Worm (Caenorhabditis elegans): ENCODE data around the gene W08E12.9.
"Not testable (repeated sequence)": the region's sequence is repeated elsewhere in the genome, so short reads cannot be mapped to it uniquely, and the experiment has no call there.

The W08E12.9 gene

ce11 chrIV:3307463-3307862 is at the start of gene W08E12.9:
W08E12.9 (minus strand) TSS chrIV:3307563.
- no peak for TF ChIP-seq unc-62 (GFP tag; optimal IDR thresholded peaks at IDR 0.05)

- no peak for TF ChIP-seq unc-62 (GFP tag; optimal IDR thresholded peaks at IDR 0.05)
Observed at ce11 chrIV:3354757-3355156, 47.4 kb upstream of the W08E12.9 start, which contains the start of gene F42A6.1. F42A6.1 (plus strand) TSS chrIV:3355057.

ce11 chrIV:3352019-3352418 is 44.7 kb upstream of the W08E12.9 start:
- TF ChIP-seq unc-62 (GFP tag; optimal IDR thresholded peaks at IDR 0.05): no peak

- no peak for TF ChIP-seq unc-62 (GFP tag; optimal IDR thresholded peaks at IDR 0.05)
Observed at ce11 chrIV:3349977-3350580, 42.7 kb upstream of the W08E12.9 start, which contains the start of gene elks-1. elks-1 (minus strand) TSS chrIV:3350027.

ce11 chrIV:3348334-3348733 is 41.0 kb upstream of the W08E12.9 start:
- no peak for TF ChIP-seq unc-62 (GFP tag; optimal IDR thresholded peaks at IDR 0.05)

- no peak for TF ChIP-seq unc-62 (GFP tag; optimal IDR thresholded peaks at IDR 0.05)
Observed at ce11 chrIV:3345484-3345883, 38.1 kb upstream of the W08E12.9 start.

- TF ChIP-seq unc-62 (GFP tag; optimal IDR thresholded peaks at IDR 0.05): no peak
Observed at ce11 chrIV:3341170-3341569, 33.8 kb upstream of the W08E12.9 start, which contains the start of gene F42A6.2. F42A6.2 (plus strand) TSS chrIV:3341470.

ce11 chrIV:3338676-3339075 is 31.3 kb upstream of the W08E12.9 start, which contains the start of gene hrpa-1:
hrpa-1 (minus strand) TSS chrIV:3338867.
- TF ChIP-seq unc-62 (GFP tag; optimal IDR thresholded peaks at IDR 0.05): no peak

ce11 chrIV:3338176-3338575 is 30.8 kb upstream of the W08E12.9 start:
- no peak for TF ChIP-seq unc-62 (GFP tag; optimal IDR thresholded peaks at IDR 0.05)

ce11 chrIV:3337275-3337674 is 29.9 kb upstream of the W08E12.9 start:
- TF ChIP-seq unc-62 (GFP tag; optimal IDR thresholded peaks at IDR 0.05): no peak

- TF ChIP-seq unc-62 (GFP tag; optimal IDR thresholded peaks at IDR 0.05): no peak
Observed at ce11 chrIV:3336585-3336984, 29.2 kb upstream of the W08E12.9 start, which contains the start of gene F42A6.6. F42A6.6 (minus strand) TSS chrIV:3336873.

- TF ChIP-seq unc-62 (GFP tag; optimal IDR thresholded peaks at IDR 0.05): not testable (repeated sequence)
Observed at ce11 chrIV:3331758-3332157, 24.4 kb upstream of the W08E12.9 start, which contains the start of gene F42A6.5. F42A6.5 (minus strand) TSS chrIV:3331858.

ce11 chrIV:3311243-3311642 is 3.9 kb upstream of the W08E12.9 start, which contains the start of gene zip-11:
zip-11 (plus strand) TSS chrIV:3311276.
- no peak for TF ChIP-seq unc-62 (GFP tag; optimal IDR thresholded peaks at IDR 0.05)

- TF ChIP-seq unc-62 (GFP tag; optimal IDR thresholded peaks at IDR 0.05): no peak
Observed at ce11 chrIV:3310662-3311219, 3.4 kb upstream of the W08E12.9 start.

- no peak for TF ChIP-seq unc-62 (GFP tag; optimal IDR thresholded peaks at IDR 0.05)
Observed at ce11 chrIV:3308885-3309284, 1.5 kb upstream of the W08E12.9 start.

ce11 chrIV:3305575-3305974 is 1.8 kb downstream of the W08E12.9 start, which contains the start of gene W08E12.2:
W08E12.2 (plus strand) TSS chrIV:3305875.
- no peak for TF ChIP-seq unc-62 (GFP tag; optimal IDR thresholded peaks at IDR 0.05)

ce11 chrIV:3303690-3304089 is 3.7 kb downstream of the W08E12.9 start, which contains the start of gene idpp-12:
idpp-12 (plus strand) TSS chrIV:3303990.
- not testable (repeated sequence) for TF ChIP-seq unc-62 (GFP tag; optimal IDR thresholded peaks at IDR 0.05)

Measured in whole organism, dauer.